Worm (Caenorhabditis elegans): Measurements from ENCODE around the gene got-2.2.
A peak's percentile ranks its signal among the peaks of the same experiment; 100 is the strongest.

Gene got-2.2

DNA sequence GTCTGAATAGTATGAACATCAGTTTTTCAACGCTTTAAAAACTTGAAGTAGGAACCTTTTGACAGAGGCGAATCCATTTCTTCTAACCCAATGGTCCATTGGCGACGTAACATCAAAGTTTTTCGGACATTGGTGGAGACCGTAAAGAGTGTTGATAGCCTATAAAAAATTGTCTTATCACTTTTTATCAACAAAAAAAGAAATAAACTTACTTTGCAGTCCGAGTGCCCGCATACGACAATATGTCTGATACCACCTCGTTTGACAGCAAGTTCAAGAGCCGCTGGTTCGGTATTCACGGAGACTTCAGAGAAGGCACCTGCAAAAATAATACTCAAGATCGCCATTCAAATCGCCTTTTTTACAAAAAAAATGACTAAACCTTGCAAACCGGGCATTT lies 37.5 kb upstream of the got-2.2 start:
- TF ChIP-seq skn-1 (tag; optimal IDR thresholded peaks at IDR 0.05): no peak
- TF ChIP-seq elt-2 (tag; optimal IDR thresholded peaks at IDR 0.05): peak; percentile 19
- no peak for TF ChIP-seq ama-1 (optimal IDR thresholded peaks at IDR 0.05)

DNA sequence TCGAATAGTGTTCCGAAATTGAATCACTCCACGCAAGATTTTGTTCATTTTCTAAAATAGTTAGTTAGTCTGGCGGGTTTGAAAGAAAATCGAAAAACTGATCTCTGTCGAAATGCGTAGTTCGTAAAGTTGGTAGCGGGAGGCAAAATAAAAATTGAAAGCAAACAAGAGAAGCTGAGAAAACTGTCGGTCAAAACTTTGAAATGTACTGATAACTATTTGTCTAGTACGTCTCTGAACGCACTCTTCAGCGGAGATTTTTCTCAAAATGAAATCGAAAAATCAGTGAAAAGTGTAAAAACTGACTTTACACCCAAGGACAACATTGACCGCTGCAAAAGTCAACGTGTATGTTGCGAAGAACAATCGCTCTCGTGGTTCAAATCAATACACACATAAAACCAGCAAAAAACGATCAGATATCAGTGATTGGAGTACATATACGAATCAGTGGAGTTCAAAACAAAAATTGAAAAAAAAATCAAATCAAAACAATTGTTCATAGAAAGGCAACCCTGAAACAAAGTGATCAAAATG lies 36.0 kb upstream of the got-2.2 start, which contains the start of gene bca-1:
bca-1 (minus strand) TSS at position 51 of the 537 bp plus-strand sequence.
- TF ChIP-seq ztf-11 (tag; optimal IDR thresholded peaks at IDR 0.05) (no peak), ZK546.5 (tag; optimal IDR thresholded peaks at IDR 0.05) (no peak), elt-1 (tag; optimal IDR thresholded peaks at IDR 0.05) (no peak), snpc-4 (tag; optimal IDR thresholded peaks at IDR 0.05) (no peak), lsy-12 (tag; optimal IDR thresholded peaks at IDR 0.05) (no peak), daf-12 (tag; optimal IDR thresholded peaks at IDR 0.05) (no peak), nhr-28 (tag; optimal IDR thresholded peaks at IDR 0.05) (no peak), ceh-28 (tag; optimal IDR thresholded peaks at IDR 0.05) (no peak), fkh-10 (GFP tag; optimal IDR thresholded peaks at IDR 0.05) (no peak), unc-62 (GFP tag; optimal IDR thresholded peaks at IDR 0.05) (no peak), nhr-76 (tag; optimal IDR thresholded peaks at IDR 0.05) (no peak), sea-2 (GFP tag; optimal IDR thresholded peaks at IDR 0.05) (no peak), nfya-1 (tag; optimal IDR thresholded peaks at IDR 0.05; ENCODE audit: insufficient read depth) (peak; percentile 39), fos-1 (tag; optimal IDR thresholded peaks at IDR 0.05) (no peak), nhr-25 (tag; optimal IDR thresholded peaks at IDR 0.05) (peak; percentile 58), zag-1 (tag; optimal IDR thresholded peaks at IDR 0.05) (no peak), aly-2 (tag; optimal IDR thresholded peaks at IDR 0.05) (no peak), nhr-43 (tag; optimal IDR thresholded peaks at IDR 0.05; ENCODE audit: poor library complexity, severe bottlenecking) (peak; percentile 63), nhr-67 (tag; optimal IDR thresholded peaks at IDR 0.05) (no peak), mdl-1 (tag; optimal IDR thresholded peaks at IDR 0.05) (no peak), elt-2 (tag; optimal IDR thresholded peaks at IDR 0.05) (peak; percentile 15), tbx-2 (tag; optimal IDR thresholded peaks at IDR 0.05) (no peak), R02D3.7 (tag; optimal IDR thresholded peaks at IDR 0.05) (no peak), ceh-9 (tag; optimal IDR thresholded peaks at IDR 0.05) (no peak), egl-27 (tag; optimal IDR thresholded peaks at IDR 0.05) (no peak), egl-5 (tag; optimal IDR thresholded peaks at IDR 0.05) (no peak), lin-15B (tag; optimal IDR thresholded peaks at IDR 0.05) (no peak), jun-1 (tag; optimal IDR thresholded peaks at IDR 0.05) (no peak), ceh-16 (tag; optimal IDR thresholded peaks at IDR 0.05) (no peak), nhr-237 (tag; optimal IDR thresholded peaks at IDR 0.05) (no peak), eor-1 (tag; optimal IDR thresholded peaks at IDR 0.05) (no peak), unc-39 (tag; optimal IDR thresholded peaks at IDR 0.05) (no peak), fkh-2 (tag; optimal IDR thresholded peaks at IDR 0.05) (no peak), nhr-77 (tag; optimal IDR thresholded peaks at IDR 0.05) (no peak), pha-4 (tag; optimal IDR thresholded peaks at IDR 0.05) (peak; percentile 56), hmg-11 (tag; optimal IDR thresholded peaks at IDR 0.05) (no peak), nhr-12 (tag; optimal IDR thresholded peaks at IDR 0.05) (no peak), nhr-11 (tag; optimal IDR thresholded peaks at IDR 0.05) (no peak), nhr-23 (tag; optimal IDR thresholded peaks at IDR 0.05) (no peak), skn-1 (tag; optimal IDR thresholded peaks at IDR 0.05) (no peak), ceh-82 (tag; optimal IDR thresholded peaks at IDR 0.05) (no peak), pqm-1 (tag; optimal IDR thresholded peaks at IDR 0.05) (peak; percentile 55), ztf-4 (tag; optimal IDR thresholded peaks at IDR 0.05) (peak; percentile 30), mml-1 (tag; optimal IDR thresholded peaks at IDR 0.05) (no peak), ama-1 (optimal IDR thresholded peaks at IDR 0.05) (peak; percentile 51), lin-39 (tag; optimal IDR thresholded peaks at IDR 0.05) (no peak), elt-3 (tag; optimal IDR thresholded peaks at IDR 0.05) (no peak)

Measured in whole organism, L3 larva.